Fruit fly (Drosophila melanogaster): Measurements from ENCODE around the gene Hibch.
A peak's percentile ranks its signal among the peaks of the same experiment; 100 is the strongest.

Hibch gene

dm6 chr3R:15330472-15330871, 26.6 kb upstream of the Hibch start, which contains the start of gene mRpL9:
mRpL9 (plus strand) TSS chr3R:15330738.
- TF ChIP-seq E2f2 (GFP tag; IDR thresholded peaks at IDR 0.05) = peak; percentile 70
- peak; percentile 21 for TF ChIP-seq ind (GFP tag; optimal IDR thresholded peaks at IDR 0.05)
- TF ChIP-seq gfzf (GFP tag; optimal IDR thresholded peaks at IDR 0.05) = peak; percentile 31
- TF ChIP-seq CG2116 (GFP tag; optimal IDR thresholded peaks at IDR 0.05) = peak; percentile 16
- peak; percentile 42 for TF ChIP-seq CG12391 (tag; optimal IDR thresholded peaks at IDR 0.05)
- TF ChIP-seq Oli (tag; optimal IDR thresholded peaks at IDR 0.05) = no peak
- TF ChIP-seq pzg (GFP tag; optimal IDR thresholded peaks at IDR 0.05) = peak; percentile 69
- TF ChIP-seq CG3726 (GFP tag; IDR thresholded peaks at IDR 0.05) = no peak
- TF ChIP-seq CG17829 (tag; optimal IDR thresholded peaks at IDR 0.05) = peak; percentile 32
- peak; percentile 29; the same call in 1 of the 2 replicates for TF ChIP-seq Dref (GFP tag; IDR thresholded peaks at IDR 0.05)
- peak; percentile 59 for TF ChIP-seq CG2120 (GFP tag; optimal IDR thresholded peaks at IDR 0.05)
- TF ChIP-seq nmo (GFP tag; optimal IDR thresholded peaks at IDR 0.05) = peak; percentile 34
- peak; percentile 52 for TF ChIP-seq phol (tag; optimal IDR thresholded peaks at IDR 0.05)
- peak in 1 of 2 experiments; percentile 34 for TF ChIP-seq dpn (GFP tag; optimal IDR thresholded peaks at IDR 0.05)
- TF ChIP-seq CG9215 (GFP tag; IDR thresholded peaks at IDR 0.05) = peak; percentile 25; the same call in 1 of the 2 replicates
- peak; percentile 35 for TF ChIP-seq Fer3 (tag; optimal IDR thresholded peaks at IDR 0.05)
- TF ChIP-seq MBD-R2 (GFP tag; IDR thresholded peaks at IDR 0.05) = peak; percentile 86
- peak; percentile 72 for TF ChIP-seq row (GFP tag; IDR thresholded peaks at IDR 0.05)
- TF ChIP-seq E2f1 (GFP tag; IDR thresholded peaks at IDR 0.05) = no peak
- peak; percentile 40 for TF ChIP-seq mam (GFP tag; optimal IDR thresholded peaks at IDR 0.05)
- peak in 1 of 2 experiments; percentile 7 for TF ChIP-seq bsh (GFP tag; optimal IDR thresholded peaks at IDR 0.05)
- TF ChIP-seq CG13424 (tag; optimal IDR thresholded peaks at IDR 0.05) = peak; percentile 22
- peak; percentile 20 for TF ChIP-seq Fer1 (GFP tag; optimal IDR thresholded peaks at IDR 0.05)
- no peak for TF ChIP-seq corto (GFP tag; optimal IDR thresholded peaks at IDR 0.05)
- TF ChIP-seq BEAF-32 (GFP tag; optimal IDR thresholded peaks at IDR 0.05) = peak; percentile 68
- TF ChIP-seq Hr78 (GFP tag; optimal IDR thresholded peaks at IDR 0.05) = no peak
- peak; percentile 51 for TF ChIP-seq CG17186 (GFP tag; optimal IDR thresholded peaks at IDR 0.05)
- TF ChIP-seq Scr (GFP tag; IDR thresholded peaks at IDR 0.05; ENCODE audit: partially characterized antibody) = peak; percentile 27; the same call in 1 of the 2 replicates
- no peak for TF ChIP-seq dan (GFP tag; IDR thresholded peaks at IDR 0.05)
- peak; percentile 41; the same call in 1 of the 4 replicates for TF ChIP-seq Gug (GFP tag; IDR thresholded peaks at IDR 0.05)
- peak; percentile 9 for TF ChIP-seq CG10654 (GFP tag; optimal IDR thresholded peaks at IDR 0.05)
- TF ChIP-seq HmgD (GFP tag; optimal IDR thresholded peaks at IDR 0.05) = peak; percentile 17
- TF ChIP-seq CG12155 (GFP tag; optimal IDR thresholded peaks at IDR 0.05) = peak; percentile 65
- TF ChIP-seq zfh2 (GFP tag; optimal IDR thresholded peaks at IDR 0.05) = peak; percentile 56
- TF ChIP-seq lmd (GFP tag; IDR thresholded peaks at IDR 0.05) = peak; percentile 24; the same call in 1 of the 2 replicates
- TF ChIP-seq tin (GFP tag; optimal IDR thresholded peaks at IDR 0.05) = peak; percentile 20
- TF ChIP-seq trem (tag; optimal IDR thresholded peaks at IDR 0.05) = peak; percentile 67
- TF ChIP-seq CG2712 (tag; optimal IDR thresholded peaks at IDR 0.05) = peak; percentile 34
- TF ChIP-seq pum (GFP tag; optimal IDR thresholded peaks at IDR 0.05) = peak; percentile 9
- TF ChIP-seq ase (GFP tag; IDR thresholded peaks at IDR 0.05) = no peak
- peak; percentile 4 for TF ChIP-seq NfI (GFP tag; optimal IDR thresholded peaks at IDR 0.05)
- no peak for TF ChIP-seq D19A (tag; optimal IDR thresholded peaks at IDR 0.05)
- peak; percentile 26 for TF ChIP-seq CTCF (GFP tag; optimal IDR thresholded peaks at IDR 0.05)
- TF ChIP-seq pan (optimal IDR thresholded peaks at IDR 0.05) = no peak
- peak in 1 of 2 experiments; percentile 16 for TF ChIP-seq pan (GFP tag; optimal IDR thresholded peaks at IDR 0.05 in 1 of 2, IDR thresholded peaks at IDR 0.05 in 1 of 2)
- TF ChIP-seq Mad (GFP tag; optimal IDR thresholded peaks at IDR 0.05) = peak; percentile 22
- TF ChIP-seq CG10267 (tag; optimal IDR thresholded peaks at IDR 0.05) = peak; percentile 47
- TF ChIP-seq CG9817 (tag; optimal IDR thresholded peaks at IDR 0.05) = peak; percentile 33
- TF ChIP-seq HLH4C (GFP tag; IDR thresholded peaks at IDR 0.05; ENCODE audit: partially characterized antibody) = 0 out of 3 replicates have a peak, but pooled peaks have one; percentile 48
- TF ChIP-seq CG15514 (GFP tag; optimal IDR thresholded peaks at IDR 0.05) = peak; percentile 52
